Worm (Caenorhabditis elegans) whole organism, L4 larva: ENCODE data around the gene ndub-3.

ENCODE experiments used
- ama-1 ChIP-seq: fragments of 150-350 bp; optimal IDR thresholded peaks from 2 replicates; lab custom pipeline; 2014; ENCODE audit warnings: inconsistent platforms, mixed read lengths
- dpl-1 ChIP-seq: fragments of 150-350 bp; optimal IDR thresholded peaks from 2 replicates; lab custom pipeline; 2014; ENCODE audit warnings: missing biosample characterization, missing genetic modification reagents, missing genetic modification characterization
- fkh-10 ChIP-seq: fragments of 150-350 bp; optimal IDR thresholded peaks from 2 replicates; lab custom pipeline; 2014; ENCODE audit warnings: missing biosample characterization, missing genetic modification reagents, missing genetic modification characterization
- hlh-30 ChIP-seq: sonication (generic microtip); optimal IDR thresholded peaks from 2 replicates; lab custom pipeline; 2017; ENCODE audit warnings: antibody characterized with exemption, mild to moderate bottlenecking, missing genetic modification characterization, missing compliant biosample characterization; ENCODE audit not compliant: insufficient read depth
- lin-13 ChIP-seq: fragments of 150-350 bp; optimal IDR thresholded peaks from 2 replicates; lab custom pipeline; 2014; ENCODE audit warnings: missing biosample characterization, missing genetic modification reagents, missing genetic modification characterization
- nhr-28 ChIP-seq: fragments of 150-350 bp; optimal IDR thresholded peaks from 2 replicates; lab custom pipeline; 2014; ENCODE audit warnings: missing biosample characterization, missing genetic modification characterization
- nhr-6 ChIP-seq: fragments of 150-350 bp; optimal IDR thresholded peaks from 2 replicates; lab custom pipeline; 2014; ENCODE audit warnings: missing biosample characterization, missing genetic modification characterization
- nhr-76 ChIP-seq: fragments of 150-350 bp; optimal IDR thresholded peaks from 2 replicates; lab custom pipeline; 2014; ENCODE audit warnings: missing biosample characterization, missing genetic modification characterization
- pha-4 ChIP-seq, 2 experiments: fragments of 150-350 bp in 1 of 2; fragments of 200-800 bp in 1 of 2; sonication (Bioruptor generic) in 1 of 2; IDR thresholded peaks in 1 of 2; optimal IDR thresholded peaks in 1 of 2; 2 replicates each; pipeline versions ENCODE4 v1.3.6 to Lab custom; 2014 to 2022; ENCODE audit warnings: missing genetic modification characterization in 2 of 2, missing genetic modification reagents in 2 of 2, missing biosample characterization in 1 of 2, missing compliant biosample characterization in 1 of 2
- spr-3 ChIP-seq: fragments of 200-800 bp; sonication (Bioruptor generic); optimal IDR thresholded peaks from 2 replicates; lab custom pipeline; 2018; ENCODE audit warnings: mild to moderate bottlenecking, missing genetic modification characterization, missing compliant biosample characterization
- zfp-3 ChIP-seq: fragments of 200-800 bp; sonication (Bioruptor generic); conservative IDR thresholded peaks from 2 replicates; pipeline ENCODE4 v1.3.6; 2022; ENCODE audit warnings: missing genetic modification reagents, missing genetic modification characterization, missing compliant biosample characterization

ce11 chrII:8933693-8934432 lies 30.8 kb downstream of the ndub-3 start, which contains the start of gene T21B10.3:
- peak; percentile 91 for TF ChIP-seq zfp-3 (GFP tag; lab: Robert Waterston, UW)
- peak; percentile 61; the same call in 1 of the 2 replicates for TF ChIP-seq pha-4 (GFP tag; IDR thresholded peaks at IDR 0.05; lab: Robert Waterston, UW)
- TF ChIP-seq pha-4 (tag; optimal IDR thresholded peaks at IDR 0.05; lab: Kevin White, UChicago) = no peak
- no peak for TF ChIP-seq nhr-76 (tag; lab: Kevin White, UChicago)
- peak; percentile 89 for TF ChIP-seq ama-1 (lab: Kevin White, UChicago)
- peak; percentile 55 for TF ChIP-seq hlh-30 (tag; lab: Kevin White, UChicago)
- no peak for TF ChIP-seq spr-3 (GFP tag; lab: Kevin White, UChicago)
- TF ChIP-seq dpl-1 (GFP tag; lab: Kevin White, UChicago) = no peak
- TF ChIP-seq fkh-10 (GFP tag; lab: Kevin White, UChicago) = no peak
- no peak for TF ChIP-seq nhr-6 (tag; lab: Kevin White, UChicago)
- peak; percentile 26 for TF ChIP-seq lin-13 (GFP tag; lab: Kevin White, UChicago)
- TF ChIP-seq nhr-28 (tag; lab: Kevin White, UChicago) = no peak
